Worm (Caenorhabditis elegans) whole organism, late embryonic: ENCODE data around the gene pap-1.

Source experiments
- ceh-24 ChIP-seq: sonication (generic microtip); optimal IDR thresholded peaks from 2 replicates; lab custom pipeline; 2016; ENCODE audit warnings: mild to moderate bottlenecking, missing genetic modification characterization, missing compliant biosample characterization
- lin-11 ChIP-seq: fragments of 200-800 bp; sonication (Bioruptor generic); optimal IDR thresholded peaks from 2 replicates; lab custom pipeline; 2018; ENCODE audit warnings: mild to moderate bottlenecking, missing genetic modification characterization, missing compliant biosample characterization
- unc-86 ChIP-seq: sonication (generic microtip); optimal IDR thresholded peaks from 2 replicates; lab custom pipeline; 2016; ENCODE audit warnings: missing genetic modification characterization, missing compliant biosample characterization

DNA sequence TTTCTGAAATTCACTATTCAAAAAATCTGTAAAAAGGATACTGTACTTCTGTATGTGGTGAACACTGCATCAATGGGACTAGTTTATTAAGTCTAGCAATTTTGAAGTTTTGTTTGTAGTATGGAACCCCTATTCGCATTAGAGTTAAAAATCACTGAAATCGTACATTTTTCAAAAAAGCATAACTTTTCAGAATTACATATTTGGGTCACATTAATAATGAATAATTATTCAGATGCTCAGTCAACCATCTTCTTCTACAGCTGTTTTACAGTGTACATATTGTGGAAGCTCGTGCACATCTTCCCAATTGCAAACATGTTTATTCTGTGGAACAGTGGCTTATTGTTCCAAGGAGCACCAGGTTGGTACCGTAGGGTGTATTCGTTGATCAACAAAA, 26.9 kb downstream of the pap-1 start:
- TF ChIP-seq ceh-24 (no peak), unc-86 (tag; lab: Kevin White, UChicago) (no peak), lin-11 (tag; lab: Kevin White, UChicago) (no peak)
